Worm (Caenorhabditis elegans) whole organism, mixed stage, embryonic: ENCODE data around the gene trpp-6.

ENCODE experiments used
- ceh-83 ChIP-seq: fragments of 200-800 bp; sonication (Bioruptor generic); optimal IDR thresholded peaks from 2 replicates; lab custom pipeline; 2018; ENCODE audit warnings: mild to moderate bottlenecking, missing genetic modification characterization, missing compliant biosample characterization
- drap-1 ChIP-seq: fragments of 200-800 bp; sonication (Bioruptor generic); optimal IDR thresholded peaks from 3 replicates; lab custom pipeline; 2018; ENCODE audit warnings: mild to moderate bottlenecking, missing genetic modification characterization, missing compliant biosample characterization
- elt-1 ChIP-seq: sonication (generic microtip); optimal IDR thresholded peaks from 2 replicates; lab custom pipeline; 2017; ENCODE audit warnings: missing genetic modification characterization, mild to moderate bottlenecking, missing compliant biosample characterization, antibody characterized with exemption, moderate library complexity, borderline replicate concordance; ENCODE audit not compliant: insufficient read depth
- lin-13 ChIP-seq: fragments of 150-350 bp; optimal IDR thresholded peaks from 2 replicates; lab custom pipeline; 2014; ENCODE audit warnings: missing biosample characterization, missing genetic modification characterization
- mep-1 ChIP-seq: fragments of 150-350 bp; optimal IDR thresholded peaks from 2 replicates; lab custom pipeline; 2017; ENCODE audit warnings: missing biosample characterization, missing genetic modification reagents, missing genetic modification characterization, inconsistent platforms
- nhr-12 ChIP-seq: fragments of 150-350 bp; optimal IDR thresholded peaks from 2 replicates; lab custom pipeline; 2014; ENCODE audit warnings: missing biosample characterization, missing genetic modification characterization
- nhr-28 ChIP-seq: fragments of 150-350 bp; optimal IDR thresholded peaks from 2 replicates; lab custom pipeline; 2014; ENCODE audit warnings: missing biosample characterization, missing genetic modification characterization
- pha-4 ChIP-seq: fragments of 150-350 bp; optimal IDR thresholded peaks from 2 replicates; lab custom pipeline; 2018; ENCODE audit warnings: missing biosample characterization, missing genetic modification reagents, missing genetic modification characterization
- unc-62 ChIP-seq: fragments of 150-350 bp; optimal IDR thresholded peaks from 2 replicates; lab custom pipeline; 2014; ENCODE audit warnings: missing biosample characterization, missing genetic modification reagents, missing genetic modification characterization

- TF ChIP-seq unc-62 (no peak), nhr-12 (no peak), drap-1 (GFP tag; lab: Kevin White, UChicago) (no peak), pha-4 (tag; lab: Kevin White, UChicago) (no peak), ceh-83 (GFP tag; lab: Kevin White, UChicago) (no peak), elt-1 (no peak), mep-1 (no peak), lin-13 (no peak), nhr-28 (tag; lab: Kevin White, UChicago) (no peak)
Measured at ce11 chrV:9987688-9988087, 4.0 kb upstream of the trpp-6 start, which contains the start of gene C27H6.8.
